Worm (Caenorhabditis elegans): Measurements from ENCODE around the gene ssp-35.

The ssp-35 gene

DNA sequence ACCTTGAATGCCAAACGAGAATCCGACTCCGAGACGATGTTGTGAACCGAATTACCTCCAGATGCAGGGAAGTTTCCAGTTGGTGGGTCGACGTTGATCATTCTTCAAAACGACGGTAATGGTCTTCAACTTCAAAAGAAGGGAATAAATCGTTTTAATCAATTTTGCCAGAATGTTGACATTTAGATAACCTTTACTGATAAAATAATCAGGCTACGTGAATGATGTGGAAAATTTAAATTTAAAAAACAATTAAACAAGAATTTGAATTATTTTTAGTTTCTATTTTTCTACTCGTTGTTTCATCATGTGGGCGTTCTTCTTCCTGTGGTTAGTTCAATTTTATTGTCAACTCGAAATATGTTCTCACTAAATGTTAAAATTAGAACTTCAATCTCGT, at the start of gene ssp-35:
Gene ssp-35 (minus strand): TSS at position 101 of the 400 bp plus-strand sequence.
- TF ChIP-seq him-1 (tag; optimal IDR thresholded peaks at IDR 0.05): no peak
- TF ChIP-seq dao-5 (tag; optimal IDR thresholded peaks at IDR 0.05): no peak
- no peak for TF ChIP-seq W03F9.2 (tag; optimal IDR thresholded peaks at IDR 0.05)

DNA sequence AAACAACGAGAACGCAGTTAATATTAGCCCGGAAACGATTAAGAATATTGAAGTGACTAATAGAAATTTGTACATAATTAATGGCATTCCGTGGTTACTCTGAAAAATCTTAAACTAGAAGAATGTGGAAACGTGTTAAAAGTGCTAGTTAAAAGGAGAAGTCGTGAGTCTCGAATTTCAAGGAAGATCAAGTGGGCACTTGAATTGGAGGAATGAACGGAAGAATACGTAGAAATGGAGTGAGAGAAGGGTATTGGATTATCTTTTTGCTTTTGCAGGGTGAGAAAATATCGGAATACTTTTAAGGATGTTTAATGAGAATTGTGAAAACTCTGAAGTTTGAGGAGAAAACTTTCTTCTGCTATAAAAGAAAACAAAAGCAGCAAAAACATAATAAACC, 46.6 kb upstream of the ssp-35 start, which contains the start of gene hpo-30:
Gene hpo-30 (minus strand): TSS at position 101 of the 400 bp plus-strand sequence.
- TF ChIP-seq W03F9.2 (tag; optimal IDR thresholded peaks at IDR 0.05) (no peak), him-1 (tag; optimal IDR thresholded peaks at IDR 0.05) (no peak), dao-5 (tag; optimal IDR thresholded peaks at IDR 0.05) (no peak)

DNA sequence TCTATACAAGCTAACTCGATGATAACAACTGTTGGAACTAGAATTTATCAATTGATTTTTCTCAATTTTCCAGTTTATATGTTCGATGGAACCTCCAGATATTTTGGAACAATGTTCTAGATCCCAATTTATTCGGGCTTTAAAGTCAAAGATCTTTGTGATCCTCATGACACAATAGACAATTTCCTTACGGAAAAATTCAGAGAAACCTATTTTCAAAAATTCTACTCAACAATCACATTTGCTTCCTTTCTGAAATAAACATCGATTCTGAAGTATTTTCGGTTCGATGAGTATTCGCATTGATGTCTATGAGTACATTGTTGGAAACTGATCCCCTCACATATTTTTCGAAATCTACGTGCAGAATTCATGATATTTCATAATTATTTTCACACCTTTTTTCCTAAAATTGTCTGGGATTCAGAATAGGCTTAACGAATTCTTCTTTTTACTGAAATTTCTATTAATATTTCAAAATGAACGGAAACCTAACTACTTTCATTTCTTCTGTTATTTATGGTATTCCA, 43.5 kb upstream of the ssp-35 start, which contains the start of gene srg-45:
Gene srg-45 (plus strand): TSS at position 480 of the 530 bp plus-strand sequence.
- TF ChIP-seq W03F9.2 (tag; optimal IDR thresholded peaks at IDR 0.05) (no peak), dao-5 (tag; optimal IDR thresholded peaks at IDR 0.05) (no peak), him-1 (tag; optimal IDR thresholded peaks at IDR 0.05) (no peak)

DNA sequence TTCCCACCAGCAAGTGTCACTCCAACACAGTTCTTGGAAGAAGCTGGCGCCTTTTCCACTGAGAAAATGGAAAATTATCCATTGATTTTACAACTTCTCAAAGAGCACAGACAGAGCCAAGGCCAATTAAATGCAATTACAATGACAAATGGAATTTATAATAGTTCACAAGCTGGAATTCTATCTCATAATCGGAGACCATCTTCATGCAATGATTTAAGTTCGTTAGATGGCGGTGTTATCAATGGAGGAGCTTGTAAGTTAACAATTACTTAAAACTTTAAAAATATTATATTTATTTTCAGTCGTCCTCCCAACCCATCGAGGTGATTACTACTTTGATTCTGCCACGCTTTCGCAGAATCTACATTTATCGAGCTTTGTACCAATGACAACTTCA, 42.1 kb upstream of the ssp-35 start:
- no peak for TF ChIP-seq him-1 (tag; optimal IDR thresholded peaks at IDR 0.05)
- TF ChIP-seq W03F9.2 (tag; optimal IDR thresholded peaks at IDR 0.05): no peak
- no peak for TF ChIP-seq dao-5 (tag; optimal IDR thresholded peaks at IDR 0.05)

DNA sequence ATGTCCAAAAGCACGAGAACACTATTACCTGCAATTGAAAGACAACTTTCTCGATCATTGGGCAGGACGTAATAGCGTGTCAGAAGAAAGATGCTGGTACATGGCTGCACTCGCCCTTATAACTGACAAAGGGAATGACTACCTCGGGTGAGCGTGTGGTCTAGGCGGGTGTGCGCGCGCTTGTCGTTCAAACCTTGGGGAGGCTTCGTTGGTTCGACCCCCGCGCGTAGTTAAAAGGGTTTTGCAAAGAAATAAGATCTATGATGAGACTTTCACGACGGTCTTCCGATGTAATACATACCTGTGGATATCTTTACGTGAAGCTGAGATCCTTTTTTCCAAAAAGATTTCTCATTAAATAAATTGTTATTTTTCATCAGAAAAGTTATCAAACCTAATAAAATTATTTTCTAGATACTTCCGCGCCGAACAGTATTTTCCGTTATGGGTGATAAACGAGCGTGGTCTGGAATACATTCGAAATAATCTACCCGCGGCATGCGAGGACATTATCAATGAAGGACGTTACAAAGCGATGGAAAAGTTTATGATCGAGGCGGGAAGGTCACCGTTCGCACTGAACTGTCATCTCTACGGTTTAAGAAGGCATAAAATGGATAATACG, 39.9 kb upstream of the ssp-35 start:
- TF ChIP-seq W03F9.2 (tag; optimal IDR thresholded peaks at IDR 0.05) (peak; percentile 59), him-1 (tag; optimal IDR thresholded peaks at IDR 0.05) (peak; percentile 97), dao-5 (tag; optimal IDR thresholded peaks at IDR 0.05) (peak; percentile 97)

DNA sequence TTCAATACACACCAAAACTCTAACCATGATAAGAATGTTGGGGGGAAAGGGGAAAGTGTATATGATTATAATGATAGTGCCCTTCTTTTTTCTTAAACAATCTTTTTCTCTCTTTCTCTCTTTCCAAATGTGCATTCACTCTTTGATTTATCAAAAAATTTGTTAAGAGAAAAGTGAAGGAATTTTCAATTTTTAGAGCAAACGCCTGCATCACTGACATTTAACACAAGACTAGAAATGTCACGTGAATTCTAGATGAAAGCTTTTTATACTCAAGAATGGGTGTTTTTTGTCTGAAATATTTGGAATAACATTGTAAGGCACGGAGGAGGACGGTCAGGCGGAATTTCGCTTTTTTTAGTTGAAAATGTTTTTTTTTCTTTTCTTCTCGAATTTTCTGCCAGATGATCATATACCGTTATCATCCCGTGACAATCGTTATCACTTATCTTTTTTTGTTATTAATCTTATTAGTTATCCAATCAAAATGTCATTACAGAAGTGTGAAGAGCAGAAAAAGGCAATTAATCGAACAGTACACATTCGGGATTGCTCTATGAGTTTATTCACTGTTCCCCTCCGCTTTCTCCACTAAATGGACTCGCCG, 38.5 kb upstream of the ssp-35 start, which contains the start of the genes frm-7 and F55C5.17:
Gene frm-7 (plus strand): TSS at position 500 of the 607 bp plus-strand sequence.
Gene F55C5.17 (plus strand): TSS at position 557 of the 607 bp plus-strand sequence.
- TF ChIP-seq W03F9.2 (tag; optimal IDR thresholded peaks at IDR 0.05) (no peak), dao-5 (tag; optimal IDR thresholded peaks at IDR 0.05) (no peak), him-1 (tag; optimal IDR thresholded peaks at IDR 0.05) (no peak)

DNA sequence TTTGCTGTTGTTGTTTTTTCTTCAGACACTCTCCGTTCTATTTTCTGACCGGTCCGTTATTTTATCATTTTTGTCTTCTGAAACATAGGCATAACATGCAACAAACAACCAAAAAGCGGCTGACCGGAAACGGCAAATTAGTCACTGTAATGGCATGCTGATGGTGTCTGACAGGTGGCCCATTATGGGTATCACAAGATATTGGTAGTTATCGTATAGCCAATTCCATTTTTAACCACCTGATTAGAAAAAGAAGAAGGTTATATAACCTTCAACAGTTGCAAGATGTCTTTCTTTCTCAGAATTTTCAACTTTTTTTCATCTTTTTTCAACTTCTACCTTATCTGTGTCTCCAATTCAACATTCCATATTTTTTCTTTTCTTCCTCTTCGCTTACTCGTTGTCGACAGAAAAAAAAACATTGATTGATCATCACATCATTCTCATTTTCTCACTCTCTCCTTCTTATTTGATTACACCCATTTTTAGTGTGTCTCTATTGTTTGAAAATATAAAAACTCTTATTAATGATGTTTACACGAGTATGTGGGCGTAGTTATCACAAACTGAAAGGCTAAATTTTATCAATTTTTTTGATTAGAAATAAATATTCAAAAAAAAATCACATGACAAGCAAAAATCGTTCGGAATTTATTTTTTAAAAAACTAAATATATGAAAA, 37.3 kb upstream of the ssp-35 start:
- TF ChIP-seq W03F9.2 (tag; optimal IDR thresholded peaks at IDR 0.05) (no peak), dao-5 (tag; optimal IDR thresholded peaks at IDR 0.05) (no peak), him-1 (tag; optimal IDR thresholded peaks at IDR 0.05) (no peak)

DNA sequence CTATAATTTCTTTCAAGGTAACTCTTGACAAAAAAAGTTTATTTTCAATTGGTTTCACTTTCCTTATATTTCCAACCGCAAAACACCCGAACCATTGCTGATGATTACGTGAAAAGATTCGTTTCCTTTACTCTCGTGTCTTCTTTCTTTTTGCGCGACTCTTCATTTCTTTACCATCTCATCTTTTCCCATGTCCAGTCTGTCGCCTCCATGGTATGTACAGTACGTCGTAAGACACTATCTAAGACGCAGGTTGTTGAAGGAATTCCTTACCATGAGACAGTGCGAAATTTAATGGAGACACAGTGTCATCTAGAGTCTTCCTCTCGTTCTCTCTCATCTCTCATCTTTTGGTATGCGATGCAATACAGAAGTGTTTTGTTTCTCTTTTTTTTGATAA, 36.5 kb upstream of the ssp-35 start:
- TF ChIP-seq him-1 (tag; optimal IDR thresholded peaks at IDR 0.05) (no peak), dao-5 (tag; optimal IDR thresholded peaks at IDR 0.05) (no peak)

DNA sequence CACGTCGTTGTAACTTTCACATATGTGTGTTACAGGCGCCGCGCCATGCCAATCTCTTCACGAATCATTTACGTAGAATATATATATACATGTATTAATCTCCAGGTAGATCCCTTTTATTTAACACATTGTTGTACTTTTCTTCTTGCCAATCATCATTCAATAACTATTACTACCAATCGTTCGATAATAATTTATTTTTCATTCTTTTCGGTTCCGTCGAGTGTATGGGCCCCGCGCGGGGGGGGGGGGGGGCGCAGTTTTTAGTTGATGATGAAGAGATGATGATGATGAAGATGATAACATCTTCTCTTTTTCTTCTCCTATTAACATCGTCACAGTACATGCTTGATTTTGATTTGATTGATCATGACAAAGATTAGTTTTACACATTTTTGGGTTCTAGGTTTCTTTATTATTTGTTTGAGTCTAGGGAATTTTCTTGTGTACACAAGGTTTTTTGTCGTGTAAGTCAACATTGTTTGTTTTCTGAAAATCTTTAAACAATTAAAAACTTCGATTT, 35.7 kb upstream of the ssp-35 start:
- TF ChIP-seq dao-5 (tag; optimal IDR thresholded peaks at IDR 0.05) (no peak), W03F9.2 (tag; optimal IDR thresholded peaks at IDR 0.05) (no peak), him-1 (tag; optimal IDR thresholded peaks at IDR 0.05) (no peak)

DNA sequence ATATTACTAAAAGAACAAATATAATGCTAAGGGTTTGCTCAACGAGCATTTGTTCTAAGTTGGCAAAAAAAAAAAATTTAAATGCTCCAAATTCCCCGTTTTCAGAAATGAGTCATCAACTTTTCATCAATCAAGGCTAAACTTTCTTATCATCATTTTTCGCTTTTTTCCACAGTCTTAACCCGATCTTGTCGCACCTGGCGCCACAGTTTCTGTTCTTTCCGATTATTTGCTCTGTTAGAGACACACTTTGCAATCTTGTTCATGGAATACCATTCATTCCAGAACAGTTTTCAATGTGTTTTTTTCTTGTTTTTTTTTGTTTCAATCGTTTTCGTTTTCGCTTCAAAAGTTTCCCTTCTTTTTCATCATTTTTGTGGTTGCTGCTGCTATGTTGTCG, 34.6 kb upstream of the ssp-35 start:
- TF ChIP-seq dao-5 (tag; optimal IDR thresholded peaks at IDR 0.05) (no peak), W03F9.2 (tag; optimal IDR thresholded peaks at IDR 0.05) (no peak), him-1 (tag; optimal IDR thresholded peaks at IDR 0.05) (no peak)

DNA sequence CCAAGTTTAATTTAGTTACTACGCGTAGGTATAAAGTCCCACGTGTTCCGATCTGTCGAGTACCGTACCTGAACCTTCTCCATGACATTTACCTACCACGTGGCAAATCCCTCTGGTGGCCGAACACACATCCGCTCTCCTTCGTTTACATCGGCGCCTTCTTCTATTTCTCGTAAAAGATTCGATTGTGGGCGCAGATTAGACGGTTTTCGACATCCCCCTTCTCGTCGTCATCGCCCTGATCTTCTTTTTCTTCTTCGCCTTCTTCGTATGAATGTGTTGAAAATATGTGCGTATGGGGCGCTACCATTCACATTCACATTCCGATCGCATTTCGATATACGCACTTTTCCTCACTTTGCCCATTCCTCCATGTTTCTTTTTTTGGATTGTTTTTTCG, 33.2 kb upstream of the ssp-35 start:
- TF ChIP-seq W03F9.2 (tag; optimal IDR thresholded peaks at IDR 0.05) (no peak), him-1 (tag; optimal IDR thresholded peaks at IDR 0.05) (no peak), dao-5 (tag; optimal IDR thresholded peaks at IDR 0.05) (no peak)

DNA sequence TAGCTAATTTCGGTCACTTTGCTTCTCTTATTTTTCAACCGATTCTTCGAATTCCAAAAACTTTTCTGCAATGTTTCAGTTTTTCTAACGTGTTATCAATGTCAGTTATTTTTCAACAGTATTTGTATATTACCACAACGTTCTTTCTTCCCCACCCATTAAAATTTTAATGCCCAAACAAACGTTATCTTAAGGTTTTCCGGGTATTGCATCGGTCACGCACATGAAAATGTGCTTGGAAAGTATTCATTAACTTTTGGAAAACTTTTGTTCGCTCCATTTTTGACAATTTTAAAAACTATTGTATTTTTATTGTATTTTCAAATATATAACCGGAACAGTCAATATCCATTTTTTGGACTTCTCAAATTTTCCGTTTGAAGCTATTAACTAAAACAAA, 32.5 kb upstream of the ssp-35 start:
- TF ChIP-seq W03F9.2 (tag; optimal IDR thresholded peaks at IDR 0.05) (no peak), him-1 (tag; optimal IDR thresholded peaks at IDR 0.05) (no peak), dao-5 (tag; optimal IDR thresholded peaks at IDR 0.05) (no peak)

DNA sequence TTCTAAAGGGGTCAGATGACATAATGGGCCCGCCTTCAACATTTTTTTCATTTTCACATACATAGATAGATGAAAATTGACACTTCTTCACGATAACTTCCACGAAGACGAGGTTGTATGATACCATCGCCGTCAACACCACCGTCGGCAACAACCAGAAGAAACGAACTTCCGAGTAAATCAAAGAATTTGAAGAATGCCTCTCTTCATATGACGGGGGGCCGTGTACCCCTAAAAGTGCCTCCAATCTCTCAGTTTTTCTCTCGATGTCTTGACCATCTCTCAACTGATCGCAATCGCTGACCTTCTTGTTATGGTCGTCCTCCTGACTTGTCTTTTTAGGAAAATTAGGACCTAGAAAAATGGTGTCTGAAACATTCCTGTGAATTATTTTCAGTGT, 31.9 kb upstream of the ssp-35 start:
- TF ChIP-seq him-1 (tag; optimal IDR thresholded peaks at IDR 0.05) (no peak), dao-5 (tag; optimal IDR thresholded peaks at IDR 0.05) (no peak), W03F9.2 (tag; optimal IDR thresholded peaks at IDR 0.05) (no peak)

DNA sequence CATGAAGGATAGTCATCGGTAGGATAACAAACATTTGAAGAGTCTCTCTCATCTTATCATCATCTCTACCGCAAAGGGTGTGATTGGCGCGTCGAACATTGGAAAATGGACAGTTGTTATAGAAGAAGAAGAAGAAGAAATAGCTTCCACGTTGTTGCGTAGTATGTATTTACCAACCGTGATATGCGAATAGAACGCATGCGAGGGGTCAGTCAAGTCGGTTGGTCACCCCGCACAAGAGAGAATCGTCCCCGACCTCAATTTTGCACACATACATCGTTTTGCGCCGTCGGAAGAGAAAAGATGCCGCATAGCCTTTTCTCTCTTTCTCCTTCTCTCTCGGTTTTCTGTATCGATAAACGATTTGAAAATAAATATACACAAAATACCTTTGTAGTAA, 31.4 kb upstream of the ssp-35 start:
- TF ChIP-seq him-1 (tag; optimal IDR thresholded peaks at IDR 0.05) (no peak), W03F9.2 (tag; optimal IDR thresholded peaks at IDR 0.05) (no peak), dao-5 (tag; optimal IDR thresholded peaks at IDR 0.05) (no peak)
